Fruit fly (Drosophila melanogaster): Measurements from ENCODE around the gene p.

Gene p

dm6 chr3R:8694110-8694826 is 23.8 kb upstream of the p start (continued):
- TF ChIP-seq CG2889 (GFP tag; IDR thresholded peaks at IDR 0.05), result no peak
- no peak for TF ChIP-seq Hmx (GFP tag; optimal IDR thresholded peaks at IDR 0.05)
- TF ChIP-seq CG18262 (tag; optimal IDR thresholded peaks at IDR 0.05), result no peak
- TF ChIP-seq CG10654 (GFP tag; optimal IDR thresholded peaks at IDR 0.05), result no peak
- no peak for TF ChIP-seq CG5953 (GFP tag; IDR thresholded peaks at IDR 0.05)
- TF ChIP-seq Camta (GFP tag; optimal IDR thresholded peaks at IDR 0.05), result no peak
- TF ChIP-seq ab (GFP tag; optimal IDR thresholded peaks at IDR 0.05), result no peak
- no peak for TF ChIP-seq Ravus (GFP tag; IDR thresholded peaks at IDR 0.05)
- TF ChIP-seq dati (GFP tag; IDR thresholded peaks at IDR 0.05), result no peak
- no peak for TF ChIP-seq gt (GFP tag; IDR thresholded peaks at IDR 0.05)
- TF ChIP-seq Myb (GFP tag; optimal IDR thresholded peaks at IDR 0.05), result no peak
- no peak for TF ChIP-seq CG3847 (GFP tag; IDR thresholded peaks at IDR 0.05)
- TF ChIP-seq mirr (GFP tag; optimal IDR thresholded peaks at IDR 0.05), result peak; percentile 54
- no peak for TF ChIP-seq ac (GFP tag; optimal IDR thresholded peaks at IDR 0.05)
- TF ChIP-seq TFAM (GFP tag; optimal IDR thresholded peaks at IDR 0.05), result no peak
- TF ChIP-seq zf30C (GFP tag; optimal IDR thresholded peaks at IDR 0.05), result no peak
- TF ChIP-seq CG42726 (GFP tag; IDR thresholded peaks at IDR 0.05; ENCODE audit: partially characterized antibody), result no peak
- no peak for TF ChIP-seq Sry-β (GFP tag; optimal IDR thresholded peaks at IDR 0.05)
- TF ChIP-seq jumu (GFP tag; optimal IDR thresholded peaks at IDR 0.05), result no peak
- peak; percentile 45 for TF ChIP-seq CG10543 (GFP tag; optimal IDR thresholded peaks at IDR 0.05)
- no peak for TF ChIP-seq bab2 (GFP tag; optimal IDR thresholded peaks at IDR 0.05)
- no peak for TF ChIP-seq CG13624 (GFP tag; optimal IDR thresholded peaks at IDR 0.05)
- no peak for TF ChIP-seq chn (GFP tag; optimal IDR thresholded peaks at IDR 0.05)
- no peak for TF ChIP-seq trem (tag; optimal IDR thresholded peaks at IDR 0.05)
- no peak for TF ChIP-seq crp (GFP tag; optimal IDR thresholded peaks at IDR 0.05)
- no peak for TF ChIP-seq Ada2b (GFP tag; IDR thresholded peaks at IDR 0.05)
- TF ChIP-seq CG7786 (GFP tag; optimal IDR thresholded peaks at IDR 0.05), result no peak
- TF ChIP-seq mld (GFP tag; IDR thresholded peaks at IDR 0.05; ENCODE audit: partially characterized antibody), result no peak
- no peak for TF ChIP-seq Blimp-1 (GFP tag; optimal IDR thresholded peaks at IDR 0.05)
- TF ChIP-seq gcm2 (GFP tag; optimal IDR thresholded peaks at IDR 0.05), result no peak
- no peak for TF ChIP-seq CG9876 (GFP tag; optimal IDR thresholded peaks at IDR 0.05)
- TF ChIP-seq CG4424 (GFP tag; optimal IDR thresholded peaks at IDR 0.05), result no peak
- TF ChIP-seq ash1 (GFP tag; optimal IDR thresholded peaks at IDR 0.05), result no peak
- TF ChIP-seq abd-A (tag; optimal IDR thresholded peaks at IDR 0.05), result no peak
- TF ChIP-seq CG14014 (GFP tag; IDR thresholded peaks at IDR 0.05), result 0 out of 2 replicates have a peak, but pooled peaks have one; percentile 45
- TF ChIP-seq CG17359 (tag; optimal IDR thresholded peaks at IDR 0.05), result peak; percentile 84
- no peak for TF ChIP-seq CG12744 (GFP tag; optimal IDR thresholded peaks at IDR 0.05)
- no peak for TF ChIP-seq unpg (GFP tag; optimal IDR thresholded peaks at IDR 0.05)
- no peak for TF ChIP-seq pros (GFP tag; optimal IDR thresholded peaks at IDR 0.05)
- TF ChIP-seq hth (optimal IDR thresholded peaks at IDR 0.05), result no peak
- no peak for TF ChIP-seq fd64A (GFP tag; optimal IDR thresholded peaks at IDR 0.05)
- TF ChIP-seq fu2 (GFP tag; optimal IDR thresholded peaks at IDR 0.05), result no peak
- TF ChIP-seq Sin3A (optimal IDR thresholded peaks at IDR 0.05), result no peak
- TF ChIP-seq chif (GFP tag; optimal IDR thresholded peaks at IDR 0.05), result no peak
- TF ChIP-seq CG7271 (tag; optimal IDR thresholded peaks at IDR 0.05), result no peak
- no peak for TF ChIP-seq eve (GFP tag; optimal IDR thresholded peaks at IDR 0.05)
- TF ChIP-seq tup (GFP tag; optimal IDR thresholded peaks at IDR 0.05), result no peak
- TF ChIP-seq sqz (GFP tag; optimal IDR thresholded peaks at IDR 0.05), result peak; percentile 93
- TF ChIP-seq D19B (GFP tag; optimal IDR thresholded peaks at IDR 0.05), result no peak
- no peak for TF ChIP-seq CG1832 (GFP tag; optimal IDR thresholded peaks at IDR 0.05)
- peak; percentile 32 for TF ChIP-seq HHEX (GFP tag; optimal IDR thresholded peaks at IDR 0.05)

Measured in whole organism, embryonic.